Worm (Caenorhabditis elegans): ENCODE results near the gene F55C9.11.

The F55C9.11 gene

DNA sequence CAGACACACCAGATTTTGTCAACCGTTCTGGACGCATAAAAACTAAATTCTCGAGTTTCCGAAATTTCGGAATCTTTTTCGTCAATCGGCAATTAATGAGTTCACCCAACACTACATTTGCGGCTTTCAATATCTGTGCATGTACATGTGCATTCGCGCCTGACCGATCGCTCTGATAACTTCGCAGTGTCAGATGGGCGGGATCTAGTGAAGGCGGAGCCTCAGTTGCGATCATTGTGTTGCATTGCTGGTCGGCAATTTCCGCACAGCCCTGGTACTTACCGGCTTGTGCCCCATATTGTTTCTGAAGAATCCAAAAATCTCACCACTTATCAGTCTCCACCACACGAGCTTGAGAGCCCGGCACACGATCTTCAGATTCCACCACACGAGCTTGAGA, 48.8 kb downstream of the F55C9.11 start:
- TF ChIP-seq nhr-237 (tag; optimal IDR thresholded peaks at IDR 0.05) (no peak), ceh-90 (tag; optimal IDR thresholded peaks at IDR 0.05) (no peak), unc-98 (GFP tag; IDR thresholded peaks at IDR 0.05) (no peak), pqm-1 (tag; optimal IDR thresholded peaks at IDR 0.05) (no peak), skn-1 (tag; optimal IDR thresholded peaks at IDR 0.05) (no peak), blmp-1 (tag; optimal IDR thresholded peaks at IDR 0.05) (no peak), ama-1 (optimal IDR thresholded peaks at IDR 0.05) (no peak), sup-37 (GFP tag; optimal IDR thresholded peaks at IDR 0.05) (no peak), mef-2 (tag; optimal IDR thresholded peaks at IDR 0.05) (no peak), lin-13 (GFP tag; optimal IDR thresholded peaks at IDR 0.05) (no peak), sptf-1 (tag; optimal IDR thresholded peaks at IDR 0.05) (no peak), ceh-63 (GFP tag; optimal IDR thresholded peaks at IDR 0.05) (no peak)

DNA sequence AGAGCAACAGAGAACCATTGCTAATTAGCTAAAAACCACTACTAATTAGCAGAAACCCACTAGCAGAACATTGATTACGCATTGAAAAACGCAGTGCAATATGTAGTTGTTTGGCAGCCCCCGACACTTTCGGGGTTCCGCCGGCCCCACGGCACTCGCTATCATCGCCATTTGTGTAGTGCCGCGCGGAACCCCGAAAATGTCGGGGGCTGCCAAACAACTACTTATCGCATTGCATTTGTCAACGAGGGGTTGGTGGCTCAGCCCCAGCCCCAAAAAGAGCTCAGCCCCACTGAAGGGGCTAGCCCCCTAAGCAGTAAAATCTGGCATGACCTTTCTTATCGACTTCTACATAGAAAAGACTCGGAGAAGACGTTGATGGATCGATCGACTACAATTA, 50.1 kb downstream of the F55C9.11 start:
- TF ChIP-seq nhr-237 (tag; optimal IDR thresholded peaks at IDR 0.05), result no peak
- no peak for TF ChIP-seq C16A3.4 (tag; optimal IDR thresholded peaks at IDR 0.05)
- no peak for TF ChIP-seq egl-13 (tag; optimal IDR thresholded peaks at IDR 0.05)
- no peak for TF ChIP-seq ets-5 (GFP tag; IDR thresholded peaks at IDR 0.05)
- TF ChIP-seq lsy-2 (tag; optimal IDR thresholded peaks at IDR 0.05), result no peak
- no peak for TF ChIP-seq fkh-10 (GFP tag; optimal IDR thresholded peaks at IDR 0.05)
- TF ChIP-seq sup-37 (GFP tag; optimal IDR thresholded peaks at IDR 0.05), result no peak
- TF ChIP-seq fkh-8 (tag; optimal IDR thresholded peaks at IDR 0.05), result no peak
- no peak for TF ChIP-seq swsn-7 (tag; optimal IDR thresholded peaks at IDR 0.05)

DNA sequence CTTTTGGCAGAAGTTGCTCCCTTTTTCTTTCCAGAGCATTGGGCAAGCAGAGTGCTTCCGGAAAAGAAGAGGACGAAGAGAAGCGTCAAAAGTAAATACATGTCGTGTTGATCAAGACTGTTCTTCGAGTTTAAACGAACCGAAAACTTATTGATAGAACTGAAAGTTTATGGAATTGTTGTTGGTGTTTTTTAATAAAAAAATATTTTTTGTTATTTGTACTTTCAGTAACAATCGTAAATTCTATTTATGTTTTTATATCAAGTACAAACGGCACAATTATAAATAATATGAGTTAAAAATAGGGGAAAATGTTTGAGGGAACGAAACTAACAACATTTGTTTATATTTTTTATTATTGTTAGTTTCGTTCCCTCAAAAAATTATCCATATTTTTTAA, 51.8 kb downstream of the F55C9.11 start, which contains the start of gene F21D9.3:
F21D9.3 (minus strand) TSS at position 101 of the 400 bp plus-strand sequence.
- TF ChIP-seq fkh-8 (tag; optimal IDR thresholded peaks at IDR 0.05), result no peak
- TF ChIP-seq nhr-71 (tag; optimal IDR thresholded peaks at IDR 0.05), result no peak
- TF ChIP-seq fos-1 (tag; optimal IDR thresholded peaks at IDR 0.05), result no peak
- TF ChIP-seq sox-4 (tag; optimal IDR thresholded peaks at IDR 0.05), result no peak
- TF ChIP-seq tbx-2 (tag; optimal IDR thresholded peaks at IDR 0.05), result no peak
- TF ChIP-seq fkh-4 (tag; optimal IDR thresholded peaks at IDR 0.05; ENCODE audit: borderline replicate concordance), result no peak
- TF ChIP-seq unc-62 (GFP tag; optimal IDR thresholded peaks at IDR 0.05), result no peak
- TF ChIP-seq lin-15B (tag; optimal IDR thresholded peaks at IDR 0.05), result no peak
- no peak for TF ChIP-seq rnt-1 (tag; optimal IDR thresholded peaks at IDR 0.05)
- TF ChIP-seq efl-3 (GFP tag; optimal IDR thresholded peaks at IDR 0.05), result no peak
- no peak for TF ChIP-seq vab-15 (tag; optimal IDR thresholded peaks at IDR 0.05)
- TF ChIP-seq Y116A8C.19 (tag; optimal IDR thresholded peaks at IDR 0.05; ENCODE audit: borderline replicate concordance), result no peak
- TF ChIP-seq hlh-4 (tag; optimal IDR thresholded peaks at IDR 0.05), result no peak
- TF ChIP-seq swsn-7 (tag; optimal IDR thresholded peaks at IDR 0.05), result no peak

Measured in whole organism, L1 larva.